Fruit fly (Drosophila melanogaster) whole organism, embryonic: ENCODE data around the gene Ccp84Aa.

Experiments used
- B-H1 ChIP-seq: fragments of 200-800 bp; sonication (Bioruptor generic); IDR thresholded peaks from 3 replicates; pipeline ENCODE4 v1.3.6; 2022; ENCODE audit warnings: missing biosample characterization, missing genetic modification characterization
- BEAF-32 ChIP-seq: fragments of 200-800 bp; sonication (Bioruptor generic); optimal IDR thresholded peaks from 3 replicates; lab custom pipeline; 2017; ENCODE audit warnings: missing biosample characterization, missing genetic modification characterization, mild to moderate bottlenecking, moderate library complexity, missing genetic modification reagents
- Blimp-1 ChIP-seq: fragments of 200-800 bp; sonication (Bioruptor generic); optimal IDR thresholded peaks from 3 replicates; lab custom pipeline; 2018; ENCODE audit warnings: missing biosample characterization, missing genetic modification characterization, mild to moderate bottlenecking, moderate library complexity, missing genetic modification reagents
- CG10267 ChIP-seq: fragments of 200-800 bp; sonication (Bioruptor generic); optimal IDR thresholded peaks from 2 replicates; lab custom pipeline; 2018; ENCODE audit warnings: missing biosample characterization, mild to moderate bottlenecking, missing genetic modification characterization, moderate library complexity
- CG10462 ChIP-seq: fragments of 200-800 bp; sonication (Bioruptor generic); optimal IDR thresholded peaks from 2 replicates; lab custom pipeline; 2016; ENCODE audit warnings: missing biosample characterization, missing genetic modification characterization
- CG10979 ChIP-seq: fragments of 200-800 bp; sonication (Bioruptor generic); optimal IDR thresholded peaks from 2 replicates; lab custom pipeline; 2018; ENCODE audit warnings: missing biosample characterization, mild to moderate bottlenecking, missing genetic modification characterization, moderate library complexity
- CG12391 ChIP-seq: fragments of 200-800 bp; sonication (Bioruptor generic); optimal IDR thresholded peaks from 3 replicates; lab custom pipeline; 2018; ENCODE audit warnings: missing biosample characterization, mild to moderate bottlenecking, missing genetic modification characterization, moderate library complexity
- CG13775 ChIP-seq: fragments of 200-800 bp; sonication (Bioruptor generic); optimal IDR thresholded peaks from 3 replicates; lab custom pipeline; 2017; ENCODE audit warnings: missing biosample characterization, mild to moderate bottlenecking, missing genetic modification characterization
- CG14860 ChIP-seq: fragments of 200-800 bp; sonication (Bioruptor generic); IDR thresholded peaks from 3 replicates; pipeline ENCODE4 v1.3.6; 2022; ENCODE audit warnings: missing biosample characterization, missing genetic modification characterization; ENCODE audit not compliant: partially characterized antibody
- CG16813 ChIP-seq: fragments of 200-800 bp; sonication (Bioruptor generic); IDR thresholded peaks from 3 replicates; pipeline ENCODE4 v1.3.6; 2022; ENCODE audit warnings: missing biosample characterization, missing genetic modification characterization; ENCODE audit not compliant: partially characterized antibody
- CG16815 ChIP-seq: fragments of 200-800 bp; sonication (Bioruptor generic); optimal IDR thresholded peaks from 3 replicates; lab custom pipeline; 2017; ENCODE audit warnings: missing biosample characterization, mild to moderate bottlenecking, missing genetic modification characterization
- CG17612 ChIP-seq: fragments of 200-800 bp; sonication (Bioruptor generic); IDR thresholded peaks from 2 replicates; pipeline ENCODE4 v1.3.6; 2022; ENCODE audit warnings: missing biosample characterization, missing genetic modification characterization
- CG18262 ChIP-seq: fragments of 200-800 bp; optimal IDR thresholded peaks from 3 replicates; lab custom pipeline; 2019; ENCODE audit warnings: missing biosample characterization, mild to moderate bottlenecking, missing genetic modification characterization, moderate library complexity
- CG31441 ChIP-seq: fragments of 200-800 bp; sonication (Bioruptor generic); IDR thresholded peaks from 2 replicates; pipeline ENCODE4 v1.3.6; 2022; ENCODE audit warnings: missing biosample characterization, missing genetic modification characterization
- CG7556 ChIP-seq: fragments of 200-800 bp; sonication (Bioruptor generic); optimal IDR thresholded peaks from 2 replicates; lab custom pipeline; 2017; ENCODE audit warnings: missing biosample characterization, mild to moderate bottlenecking, missing genetic modification characterization
- CG9727 ChIP-seq: fragments of 200-800 bp; sonication (Bioruptor generic); optimal IDR thresholded peaks from 3 replicates; lab custom pipeline; 2017; ENCODE audit warnings: missing biosample characterization, mild to moderate bottlenecking, missing genetic modification characterization
- CG9817 ChIP-seq: fragments of 200-800 bp; sonication (Bioruptor generic); optimal IDR thresholded peaks from 2 replicates; lab custom pipeline; 2018; ENCODE audit warnings: missing biosample characterization, mild to moderate bottlenecking, missing genetic modification characterization, moderate library complexity
- CoRest ChIP-seq: fragments of 200-800 bp; sonication (Bioruptor generic); optimal IDR thresholded peaks from 3 replicates; lab custom pipeline; 2018; ENCODE audit warnings: missing biosample characterization, mild to moderate bottlenecking, missing genetic modification characterization, moderate library complexity
- D ChIP-seq, 2 experiments: fragments of 200-800 bp in 1 of 2; fragments of >200 bp in 1 of 2; sonication (Bioruptor generic) in 1 of 2; optimal IDR thresholded peaks; 2 replicates in 1 of 2; 3 replicates in 1 of 2; lab custom pipeline; 2017; ENCODE audit warnings: mild to moderate bottlenecking in 1 of 2, missing biosample characterization in 1 of 2, missing genetic modification characterization in 1 of 2, missing genetic modification reagents in 1 of 2
- D19B ChIP-seq: fragments of 200-800 bp; sonication (Bioruptor generic); optimal IDR thresholded peaks from 2 replicates; lab custom pipeline; 2017; ENCODE audit warnings: missing biosample characterization, mild to moderate bottlenecking, missing genetic modification characterization
- Deaf1 ChIP-seq: fragments of 200-800 bp; optimal IDR thresholded peaks from 3 replicates; lab custom pipeline; 2019; ENCODE audit warnings: missing biosample characterization, mild to moderate bottlenecking, missing genetic modification characterization, moderate library complexity
- Dll ChIP-seq: fragments of 200-800 bp; sonication (Bioruptor generic); IDR thresholded peaks from 4 replicates; pipeline ENCODE4 v1.3.6; 2022; ENCODE audit warnings: missing biosample characterization, missing genetic modification characterization; ENCODE audit not compliant: partially characterized antibody
- Lim3 ChIP-seq: fragments of 200-800 bp; sonication (Bioruptor generic); IDR thresholded peaks from 2 replicates; pipeline ENCODE4 v1.3.6; 2022; ENCODE audit warnings: missing biosample characterization, missing genetic modification characterization
- Scr ChIP-seq: fragments of 200-800 bp; sonication (Bioruptor generic); IDR thresholded peaks from 2 replicates; pipeline ENCODE4 v1.3.6; 2022; ENCODE audit warnings: missing biosample characterization, missing genetic modification characterization; ENCODE audit not compliant: partially characterized antibody
- TFAM ChIP-seq: fragments of 200-800 bp; sonication (Bioruptor generic); optimal IDR thresholded peaks from 2 replicates; lab custom pipeline; 2017; ENCODE audit warnings: missing biosample characterization, missing genetic modification characterization, inconsistent platforms
- bigmax ChIP-seq: fragments of 200-800 bp; sonication (Bioruptor generic); optimal IDR thresholded peaks from 2 replicates; lab custom pipeline; 2018; ENCODE audit warnings: missing biosample characterization, mild to moderate bottlenecking, missing genetic modification characterization
- cad ChIP-seq: fragments of >200 bp; optimal IDR thresholded peaks from 2 replicates; lab custom pipeline; 2017; ENCODE audit warnings: missing biosample characterization, missing genetic modification characterization
- chm ChIP-seq: fragments of 200-800 bp; sonication (Bioruptor generic); IDR thresholded peaks from 2 replicates; pipeline ENCODE4 v1.3.6; 2022; ENCODE audit warnings: missing biosample characterization, missing genetic modification characterization
- ci ChIP-seq: fragments of 200-800 bp; sonication (Bioruptor generic); IDR thresholded peaks from 3 replicates; pipeline ENCODE4 v1.3.6; 2022; ENCODE audit warnings: missing biosample characterization, missing genetic modification characterization
- dm ChIP-seq: fragments of 200-800 bp; sonication (Bioruptor generic); optimal IDR thresholded peaks from 3 replicates; lab custom pipeline; 2016; ENCODE audit warnings: missing biosample characterization, missing genetic modification characterization
- grn ChIP-seq: fragments of 200-800 bp; sonication (Bioruptor generic); optimal IDR thresholded peaks from 3 replicates; lab custom pipeline; 2017; ENCODE audit warnings: missing biosample characterization, missing genetic modification characterization
- gro ChIP-seq: fragments of 200-800 bp; sonication (Bioruptor generic); optimal IDR thresholded peaks from 2 replicates; lab custom pipeline; 2016; ENCODE audit warnings: missing biosample characterization, missing genetic modification characterization
- knrl ChIP-seq: fragments of 200-800 bp; sonication (Bioruptor generic); IDR thresholded peaks from 3 replicates; pipeline ENCODE4 v1.3.6; 2022; ENCODE audit warnings: missing biosample characterization, missing genetic modification characterization; ENCODE audit not compliant: partially characterized antibody
- lola ChIP-seq, 3 experiments: fragments of >200 bp in 2 of 3; fragments of 200-800 bp in 1 of 3; sonication (Bioruptor generic) in 1 of 3; optimal IDR thresholded peaks; 2 replicates each; lab custom pipeline; 2017 to 2019; ENCODE audit warnings: missing biosample characterization in 3 of 3, missing genetic modification characterization in 3 of 3, mild to moderate bottlenecking in 1 of 3, moderate library complexity in 1 of 3
- nmo ChIP-seq: fragments of 200-800 bp; sonication (Bioruptor generic); optimal IDR thresholded peaks from 2 replicates; lab custom pipeline; 2018; ENCODE audit warnings: missing biosample characterization, mild to moderate bottlenecking, missing genetic modification characterization, moderate library complexity
- pho ChIP-seq: fragments of 200-800 bp; sonication (Bioruptor generic); optimal IDR thresholded peaks from 2 replicates; lab custom pipeline; 2016; ENCODE audit warnings: missing biosample characterization, missing genetic modification characterization
- phol ChIP-seq: fragments of 200-800 bp; sonication (Bioruptor generic); optimal IDR thresholded peaks from 3 replicates; lab custom pipeline; 2018; ENCODE audit warnings: missing biosample characterization, mild to moderate bottlenecking, missing genetic modification characterization, moderate library complexity
- prd ChIP-seq, 3 experiments: fragments of >200 bp in 2 of 3; fragments of 200-800 bp in 1 of 3; sonication (Bioruptor generic) in 1 of 3; optimal IDR thresholded peaks in 2 of 3; IDR thresholded peaks in 1 of 3; 2 replicates in 2 of 3; 3 replicates in 1 of 3; pipeline versions ENCODE4 v1.3.6 to Lab custom; 2017 to 2022; ENCODE audit warnings: missing biosample characterization in 1 of 3, missing genetic modification characterization in 1 of 3
- unc-4 ChIP-seq: fragments of 200-800 bp; sonication (Bioruptor generic); IDR thresholded peaks from 2 replicates; pipeline ENCODE4 v1.3.6; 2022; ENCODE audit warnings: missing biosample characterization, missing genetic modification characterization; ENCODE audit not compliant: partially characterized antibody
- usp ChIP-seq: fragments of >200 bp; optimal IDR thresholded peaks from 2 replicates; lab custom pipeline; 2017; ENCODE audit warnings: missing biosample characterization, missing genetic modification characterization
- wek ChIP-seq: fragments of 200-800 bp; sonication (Bioruptor generic); optimal IDR thresholded peaks from 3 replicates; lab custom pipeline; 2018; ENCODE audit warnings: missing biosample characterization, mild to moderate bottlenecking, missing genetic modification characterization, moderate library complexity

Gene Ccp84Aa

DNA sequence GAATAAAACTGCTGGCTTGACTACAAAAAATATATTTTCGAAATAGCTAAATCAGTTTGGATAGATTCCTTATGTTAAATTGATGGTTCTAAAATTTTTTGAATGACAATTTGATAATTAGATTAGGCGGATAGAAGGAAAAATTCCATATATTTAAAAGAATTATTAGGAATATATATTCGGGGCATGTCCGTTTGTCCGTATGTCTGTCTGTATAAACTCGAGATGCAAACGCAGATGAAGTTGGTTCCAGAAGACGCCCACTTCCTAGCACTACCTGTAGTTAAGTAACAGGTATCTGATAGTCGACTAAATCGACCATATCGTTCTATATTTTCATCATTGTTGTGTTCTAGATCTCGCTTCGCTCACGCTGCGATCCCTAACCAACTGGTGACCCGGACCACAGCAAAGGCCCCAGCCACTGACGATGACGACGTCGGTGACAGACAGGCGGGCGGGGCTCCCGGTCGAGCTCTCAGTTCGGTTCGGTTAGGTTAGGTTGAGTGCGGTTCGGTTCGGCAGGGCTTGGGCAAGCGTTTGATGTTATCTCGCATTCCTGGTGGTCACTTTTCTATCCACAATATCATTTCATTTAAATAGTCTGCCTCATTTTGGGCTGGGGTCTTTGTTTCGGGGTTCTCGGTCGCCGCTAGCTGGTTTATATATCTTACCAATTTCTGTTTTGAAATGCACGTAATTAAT lies 31.4 kb upstream of the Ccp84Aa start (continued):
- no peak for TF ChIP-seq cad
- TF ChIP-seq D (optimal IDR thresholded peaks at IDR 0.05; lab: Kevin White, UChicago), result no peak
- peak; percentile 43 for TF ChIP-seq D (GFP tag; optimal IDR thresholded peaks at IDR 0.05; lab: Kevin White, UChicago)
- no peak for TF ChIP-seq wek (GFP tag; lab: Kevin White, UChicago)
- TF ChIP-seq grn, result peak; percentile 74
- no peak for TF ChIP-seq CG10462 (GFP tag; lab: Kevin White, UChicago)
- no peak for TF ChIP-seq usp (GFP tag; lab: Kevin White, UChicago)
- TF ChIP-seq CG16815 (GFP tag; lab: Kevin White, UChicago), result peak; percentile 4
- peak; percentile 50; the same call in 1 of the 3 replicates for TF ChIP-seq ci (GFP tag; lab: Robert Waterston, UW)
- no peak for TF ChIP-seq chm (GFP tag; lab: Robert Waterston, UW)
- TF ChIP-seq Scr (GFP tag; lab: Robert Waterston, UW), result peak; percentile 58
- TF ChIP-seq pho (GFP tag; lab: Kevin White, UChicago), result no peak
- peak in 1 of 3 experiments; percentile 65 for TF ChIP-seq lola (GFP tag; optimal IDR thresholded peaks at IDR 0.05; lab: Kevin White, UChicago)
- TF ChIP-seq CG9727 (GFP tag; lab: Kevin White, UChicago), result peak; percentile 30
- TF ChIP-seq gro (GFP tag; lab: Kevin White, UChicago), result no peak
- 0 out of 2 replicates have a peak, but pooled peaks have one; percentile 26 for TF ChIP-seq unc-4 (GFP tag; lab: Robert Waterston, UW)
- TF ChIP-seq nmo, result peak; percentile 29
- TF ChIP-seq Dll, result peak; percentile 64; the same call in 1 of the 4 replicates
- peak; percentile 30 for TF ChIP-seq CG12391 (tag; lab: Kevin White, UChicago)
- TF ChIP-seq Lim3 (GFP tag; lab: Robert Waterston, UW), result no peak
- TF ChIP-seq phol (tag; lab: Kevin White, UChicago), result peak; percentile 16
- TF ChIP-seq CG10267, result peak; percentile 10
- peak; percentile 18 for TF ChIP-seq CG13775 (GFP tag; lab: Kevin White, UChicago)
- TF ChIP-seq knrl, result peak; percentile 34; the same call in 2 of the 3 replicates
- no peak for TF ChIP-seq CG9817 (tag; lab: Kevin White, UChicago)
- 0 out of 2 replicates have a peak, but pooled peaks have one; percentile 20 for TF ChIP-seq CG31441
- TF ChIP-seq CG17612 (GFP tag; lab: Robert Waterston, UW), result no peak
- peak; percentile 15 for TF ChIP-seq CoRest (tag; lab: Kevin White, UChicago)
- no peak for TF ChIP-seq TFAM (GFP tag; lab: Kevin White, UChicago)
- peak; percentile 63 for TF ChIP-seq CG18262 (tag; lab: Kevin White, UChicago)
- TF ChIP-seq CG14860, result peak; percentile 67
- no peak for TF ChIP-seq dm
- TF ChIP-seq prd (optimal IDR thresholded peaks at IDR 0.05; lab: Kevin White, UChicago), result no peak
- 0 out of 3 replicates have a peak, but pooled peaks have one; percentile 23 for TF ChIP-seq prd (GFP tag; IDR thresholded peaks at IDR 0.05; lab: Robert Waterston, UW)
- peak; percentile 50 for TF ChIP-seq BEAF-32 (GFP tag; lab: Kevin White, UChicago)
- TF ChIP-seq Deaf1 (tag; lab: Kevin White, UChicago), result peak; percentile 25
- no peak for TF ChIP-seq B-H1 (GFP tag; lab: Robert Waterston, UW)
- peak; percentile 49 for TF ChIP-seq CG7556
- peak; percentile 64 for TF ChIP-seq Blimp-1 (GFP tag; lab: Kevin White, UChicago)
- TF ChIP-seq CG10979 (tag; lab: Kevin White, UChicago), result peak; percentile 31
- TF ChIP-seq D19B (GFP tag; lab: Kevin White, UChicago), result peak; percentile 10
- peak; percentile 74 for TF ChIP-seq CG16813 (GFP tag; lab: Robert Waterston, UW)
- TF ChIP-seq bigmax (GFP tag; lab: Kevin White, UChicago), result peak; percentile 80
